Fruit fly (Drosophila melanogaster): ENCODE measurements around the gene Lk6.
A peak's percentile ranks its signal among the peaks of the same experiment; 100 is the strongest.

Gene Lk6

DNA sequence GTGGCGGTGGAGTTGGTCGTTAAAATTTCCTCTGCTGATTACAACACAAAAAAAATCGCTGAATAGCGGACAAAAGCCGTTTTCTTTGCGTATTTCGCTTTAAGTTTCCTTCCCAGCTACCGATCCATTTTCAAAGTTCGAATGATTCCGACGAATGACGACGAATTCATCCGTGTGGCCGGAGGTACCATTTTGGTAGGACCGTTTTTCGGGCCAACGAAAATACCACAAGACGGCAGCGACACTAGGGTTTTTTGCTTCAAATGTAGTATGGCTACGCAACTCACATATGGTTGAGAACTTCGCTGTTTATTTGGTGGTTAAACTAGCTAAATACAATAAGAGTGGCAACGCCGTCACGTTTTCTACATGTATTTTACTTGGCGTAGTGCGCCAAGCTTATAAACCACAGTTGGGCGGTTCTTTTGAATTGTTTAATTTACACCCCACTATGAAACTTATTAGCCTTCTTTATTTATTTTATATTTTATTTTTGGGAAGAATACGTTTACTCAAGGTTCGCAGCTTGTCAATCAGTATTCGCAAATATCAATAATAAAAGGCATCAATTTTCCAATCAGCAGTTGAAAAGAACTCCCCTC is at the start of gene Lk6 (continued):
- peak; percentile 56 for TF ChIP-seq oc (tag; optimal IDR thresholded peaks at IDR 0.05)
- TF ChIP-seq cg (GFP tag; optimal IDR thresholded peaks at IDR 0.05), result no peak
- TF ChIP-seq CG17385 (GFP tag; optimal IDR thresholded peaks at IDR 0.05), result peak; percentile 61
- TF ChIP-seq tap (tag; optimal IDR thresholded peaks at IDR 0.05), result no peak
- TF ChIP-seq Rx (GFP tag; IDR thresholded peaks at IDR 0.05), result no peak
- peak; percentile 50 for TF ChIP-seq CG2678 (tag; optimal IDR thresholded peaks at IDR 0.05)
- TF ChIP-seq kni (GFP tag; optimal IDR thresholded peaks at IDR 0.05), result no peak
- TF ChIP-seq trh (GFP tag; optimal IDR thresholded peaks at IDR 0.05), result no peak
- TF ChIP-seq CG7963 (GFP tag; IDR thresholded peaks at IDR 0.05; ENCODE audit: partially characterized antibody), result no peak
- peak; percentile 87 for TF ChIP-seq CG13894 (tag; optimal IDR thresholded peaks at IDR 0.05)
- no peak for TF ChIP-seq Opbp (GFP tag; IDR thresholded peaks at IDR 0.05; ENCODE audit: partially characterized antibody)
- no peak for TF ChIP-seq Gug (GFP tag; IDR thresholded peaks at IDR 0.05)
- TF ChIP-seq CG33557 (GFP tag; optimal IDR thresholded peaks at IDR 0.05), result peak; percentile 28
- no peak for TF ChIP-seq CG1602 (GFP tag; optimal IDR thresholded peaks at IDR 0.05)
- no peak for TF ChIP-seq H15 (GFP tag; IDR thresholded peaks at IDR 0.05)
- no peak for TF ChIP-seq CG1024 (GFP tag; IDR thresholded peaks at IDR 0.05)
- no peak for TF ChIP-seq CG11093 (GFP tag; IDR thresholded peaks at IDR 0.05)
- peak; percentile 72 for TF ChIP-seq odd (GFP tag; optimal IDR thresholded peaks at IDR 0.05)
- TF ChIP-seq jigr1 (GFP tag; IDR thresholded peaks at IDR 0.05), result no peak
- peak; percentile 16 for TF ChIP-seq Bdp1 (GFP tag; optimal IDR thresholded peaks at IDR 0.05)
- no peak for TF ChIP-seq Abd-B (GFP tag; optimal IDR thresholded peaks at IDR 0.05)
- peak; percentile 95 for TF ChIP-seq HLHmδ (GFP tag; optimal IDR thresholded peaks at IDR 0.05)
- TF ChIP-seq CG14965 (GFP tag; optimal IDR thresholded peaks at IDR 0.05; ENCODE audit: borderline replicate concordance), result no peak
- TF ChIP-seq Jarid2 (GFP tag; optimal IDR thresholded peaks at IDR 0.05), result peak; percentile 91
- TF ChIP-seq tna (GFP tag; IDR thresholded peaks at IDR 0.05; ENCODE audit: partially characterized antibody), result no peak
- TF ChIP-seq br (optimal IDR thresholded peaks at IDR 0.05), result no peak
- TF ChIP-seq Mes4 (GFP tag; optimal IDR thresholded peaks at IDR 0.05), result no peak
- TF ChIP-seq grn (GFP tag; optimal IDR thresholded peaks at IDR 0.05), result no peak
- no peak for TF ChIP-seq Atf6 (GFP tag; IDR thresholded peaks at IDR 0.05)
- TF ChIP-seq hkb (optimal IDR thresholded peaks at IDR 0.05), result peak; percentile 84
- no peak for TF ChIP-seq hkb (GFP tag; IDR thresholded peaks at IDR 0.05)
- no peak for TF ChIP-seq CG10321 (GFP tag; IDR thresholded peaks at IDR 0.05)
- TF ChIP-seq sc (optimal IDR thresholded peaks at IDR 0.05), result no peak
- no peak for TF ChIP-seq sc (GFP tag; optimal IDR thresholded peaks at IDR 0.05)
- TF ChIP-seq Elba2 (GFP tag; optimal IDR thresholded peaks at IDR 0.05), result peak; percentile 65
- TF ChIP-seq sens (GFP tag), result peak; percentile 72
- no peak for TF ChIP-seq Ravus (GFP tag; IDR thresholded peaks at IDR 0.05)
- TF ChIP-seq emc (GFP tag; optimal IDR thresholded peaks at IDR 0.05), result peak; percentile 24
- no peak for TF ChIP-seq CG11085 (GFP tag; IDR thresholded peaks at IDR 0.05)
- TF ChIP-seq CG3065 (GFP tag; optimal IDR thresholded peaks at IDR 0.05), result no peak
- peak in 1 of 2 experiments; percentile 42 for TF ChIP-seq chif (GFP tag; optimal IDR thresholded peaks at IDR 0.05)
- no peak for TF ChIP-seq dysf (GFP tag; IDR thresholded peaks at IDR 0.05)
- TF ChIP-seq CG3163 (GFP tag; optimal IDR thresholded peaks at IDR 0.05), result peak; percentile 59
- peak; percentile 39 for TF ChIP-seq zfh2 (GFP tag; optimal IDR thresholded peaks at IDR 0.05)
- TF ChIP-seq hth (optimal IDR thresholded peaks at IDR 0.05), result no peak
- no peak for TF ChIP-seq E2f2 (GFP tag; IDR thresholded peaks at IDR 0.05)
- TF ChIP-seq CG3847 (GFP tag; IDR thresholded peaks at IDR 0.05), result no peak
- no peak for TF ChIP-seq CG32532 (GFP tag; IDR thresholded peaks at IDR 0.05)
- peak; percentile 62 for TF ChIP-seq CoRest (tag; optimal IDR thresholded peaks at IDR 0.05)
- TF ChIP-seq CG10543 (GFP tag; optimal IDR thresholded peaks at IDR 0.05), result peak; percentile 82
- peak; percentile 49 for TF ChIP-seq CG13424 (tag; optimal IDR thresholded peaks at IDR 0.05)
- no peak for TF ChIP-seq Oli (tag; optimal IDR thresholded peaks at IDR 0.05)
